Fruit fly (Drosophila melanogaster) whole organism, embryonic: ENCODE results near the gene CG32487.

Experiments used
- ATbp ChIP-seq: fragments of 200-800 bp; sonication (Bioruptor generic); optimal IDR thresholded peaks from 2 replicates; lab custom pipeline; 2017; ENCODE audit warnings: missing biosample characterization, mild to moderate bottlenecking, missing genetic modification characterization, missing genetic modification reagents
- BEAF-32 ChIP-seq: fragments of 200-800 bp; sonication (Bioruptor generic); optimal IDR thresholded peaks from 3 replicates; lab custom pipeline; 2017; ENCODE audit warnings: missing biosample characterization, missing genetic modification characterization, mild to moderate bottlenecking, moderate library complexity, missing genetic modification reagents
- Bdp1 ChIP-seq: fragments of 200-800 bp; sonication (Bioruptor generic); optimal IDR thresholded peaks from 3 replicates; lab custom pipeline; 2016; ENCODE audit warnings: missing biosample characterization, missing genetic modification characterization
- CG11085 ChIP-seq: fragments of 200-800 bp; sonication (Bioruptor generic); IDR thresholded peaks from 2 replicates; pipeline ENCODE4 v1.3.6; 2022; ENCODE audit warnings: missing biosample characterization, missing genetic modification characterization
- CG11504 ChIP-seq: fragments of 200-800 bp; sonication (Bioruptor generic); optimal IDR thresholded peaks from 3 replicates; lab custom pipeline; 2019; ENCODE audit warnings: missing biosample characterization, mild to moderate bottlenecking, missing genetic modification characterization, moderate library complexity
- CG12071 ChIP-seq: fragments of 200-800 bp; sonication (Bioruptor generic); optimal IDR thresholded peaks from 3 replicates; lab custom pipeline; 2018; ENCODE audit warnings: missing biosample characterization, mild to moderate bottlenecking, missing genetic modification characterization
- CG15011 ChIP-seq: fragments of 200-800 bp; sonication (Bioruptor generic); optimal IDR thresholded peaks from 3 replicates; lab custom pipeline; 2018; ENCODE audit warnings: missing biosample characterization, mild to moderate bottlenecking, missing genetic modification characterization
- CG15073 ChIP-seq: fragments of 200-800 bp; sonication (Bioruptor generic); optimal IDR thresholded peaks from 2 replicates; lab custom pipeline; 2016; ENCODE audit warnings: missing biosample characterization, missing genetic modification characterization
- CG18476 ChIP-seq: fragments of 200-800 bp; sonication (Bioruptor generic); optimal IDR thresholded peaks from 2 replicates; lab custom pipeline; 2016; ENCODE audit warnings: missing biosample characterization, mild to moderate bottlenecking, missing genetic modification characterization
- CG2116 ChIP-seq: fragments of 200-800 bp; sonication (Bioruptor generic); optimal IDR thresholded peaks from 3 replicates; lab custom pipeline; 2018; ENCODE audit warnings: missing biosample characterization, mild to moderate bottlenecking, missing genetic modification characterization
- CG2129 ChIP-seq: fragments of 200-800 bp; sonication (Bioruptor generic); IDR thresholded peaks from 2 replicates; pipeline ENCODE4 v1.3.6; 2022; ENCODE audit warnings: missing biosample characterization, missing genetic modification characterization; ENCODE audit not compliant: partially characterized antibody
- CG32532 ChIP-seq: fragments of 200-800 bp; sonication (Bioruptor generic); IDR thresholded peaks from 2 replicates; pipeline ENCODE4 v1.3.6; 2022; ENCODE audit warnings: missing biosample characterization, missing genetic modification characterization
- CG32767 ChIP-seq: fragments of 200-800 bp; sonication (Bioruptor generic); IDR thresholded peaks from 2 replicates; pipeline ENCODE4 v1.3.6; 2022; ENCODE audit warnings: missing biosample characterization, missing genetic modification characterization
- CG3281 ChIP-seq: fragments of 200-800 bp; sonication (Bioruptor generic); optimal IDR thresholded peaks from 3 replicates; lab custom pipeline; 2017; ENCODE audit warnings: missing biosample characterization, mild to moderate bottlenecking, missing genetic modification characterization
- CG43689 ChIP-seq: fragments of 200-800 bp; sonication (Bioruptor generic); IDR thresholded peaks from 2 replicates; pipeline ENCODE4 v1.3.6; 2022; ENCODE audit warnings: missing biosample characterization, missing genetic modification characterization
- CG4707 ChIP-seq: fragments of 200-800 bp; sonication (Bioruptor generic); optimal IDR thresholded peaks from 2 replicates; lab custom pipeline; 2018; ENCODE audit warnings: missing biosample characterization, mild to moderate bottlenecking, missing genetic modification characterization, moderate library complexity
- CG4730 ChIP-seq: fragments of 200-800 bp; sonication (Bioruptor generic); IDR thresholded peaks from 2 replicates; pipeline ENCODE4 v1.3.6; 2022; ENCODE audit warnings: missing biosample characterization, missing genetic modification characterization
- CG6689 ChIP-seq: fragments of 200-800 bp; sonication (Bioruptor generic); IDR thresholded peaks from 2 replicates; pipeline ENCODE4 v1.3.6; 2022; ENCODE audit warnings: missing biosample characterization, missing genetic modification characterization
- CG7271 ChIP-seq: fragments of 200-800 bp; sonication (Bioruptor generic); optimal IDR thresholded peaks from 2 replicates; lab custom pipeline; 2018; ENCODE audit warnings: missing biosample characterization, mild to moderate bottlenecking, missing genetic modification characterization, moderate library complexity
- CG7372 ChIP-seq: fragments of 200-800 bp; sonication (Bioruptor generic); IDR thresholded peaks from 2 replicates; pipeline ENCODE4 v1.3.6; 2022; ENCODE audit warnings: missing biosample characterization, missing genetic modification characterization
- CG7786 ChIP-seq: fragments of 200-800 bp; sonication (Bioruptor generic); optimal IDR thresholded peaks from 2 replicates; lab custom pipeline; 2016; ENCODE audit warnings: missing biosample characterization, missing genetic modification characterization
- CG7839 ChIP-seq: fragments of 200-800 bp; sonication (Bioruptor generic); optimal IDR thresholded peaks from 3 replicates; lab custom pipeline; 2018; ENCODE audit warnings: missing biosample characterization, mild to moderate bottlenecking, missing genetic modification characterization, moderate library complexity
- CG7963 ChIP-seq: fragments of 200-800 bp; sonication (Bioruptor generic); IDR thresholded peaks from 3 replicates; pipeline ENCODE4 v1.3.6; 2022; ENCODE audit warnings: missing biosample characterization, missing genetic modification characterization; ENCODE audit not compliant: partially characterized antibody
- CG9215 ChIP-seq: fragments of 200-800 bp; sonication (Bioruptor generic); IDR thresholded peaks from 2 replicates; pipeline ENCODE4 v1.3.6; 2022; ENCODE audit warnings: missing biosample characterization, missing genetic modification characterization
- CG9727 ChIP-seq: fragments of 200-800 bp; sonication (Bioruptor generic); optimal IDR thresholded peaks from 3 replicates; lab custom pipeline; 2017; ENCODE audit warnings: missing biosample characterization, mild to moderate bottlenecking, missing genetic modification characterization
- CG9876 ChIP-seq: fragments of 200-800 bp; sonication (Bioruptor generic); optimal IDR thresholded peaks from 2 replicates; lab custom pipeline; 2016; ENCODE audit warnings: missing biosample characterization, missing genetic modification characterization
- D19B ChIP-seq: fragments of 200-800 bp; sonication (Bioruptor generic); optimal IDR thresholded peaks from 2 replicates; lab custom pipeline; 2017; ENCODE audit warnings: missing biosample characterization, mild to moderate bottlenecking, missing genetic modification characterization
- Doc2 ChIP-seq: fragments of 200-800 bp; sonication (Bioruptor generic); IDR thresholded peaks from 2 replicates; pipeline ENCODE4 v1.3.6; 2022; ENCODE audit warnings: missing biosample characterization, missing genetic modification characterization
- E2f1 ChIP-seq: fragments of 200-800 bp; sonication (Bioruptor generic); IDR thresholded peaks from 2 replicates; pipeline ENCODE4 v1.3.6; 2022; ENCODE audit warnings: missing biosample characterization, missing genetic modification characterization
- Eip74EF ChIP-seq, 2 experiments: fragments of 200-800 bp in 1 of 2; fragments of >200 bp in 1 of 2; sonication (Bioruptor generic) in 1 of 2; optimal IDR thresholded peaks; 2 replicates each; lab custom pipeline; 2017 to 2019; ENCODE audit warnings: missing biosample characterization in 2 of 2, missing genetic modification characterization in 2 of 2, mild to moderate bottlenecking in 1 of 2, moderate library complexity in 1 of 2
- GATAe ChIP-seq: fragments of 200-800 bp; sonication (Bioruptor generic); conservative IDR thresholded peaks from 2 replicates; pipeline ENCODE4 v1.3.6; 2022; ENCODE audit warnings: missing biosample characterization, missing genetic modification characterization
- Lhr ChIP-seq: fragments of 200-800 bp; sonication (Bioruptor generic); optimal IDR thresholded peaks from 3 replicates; lab custom pipeline; 2017; ENCODE audit warnings: mild to moderate bottlenecking, missing biosample characterization, missing genetic modification reagents, missing genetic modification characterization
- Opbp ChIP-seq: fragments of 200-800 bp; sonication (Bioruptor generic); IDR thresholded peaks from 3 replicates; pipeline ENCODE4 v1.3.6; 2022; ENCODE audit warnings: missing biosample characterization, missing genetic modification characterization; ENCODE audit not compliant: partially characterized antibody
- Stat92E ChIP-seq, 3 experiments: fragments of >200 bp in 2 of 3; fragments of 200-800 bp in 1 of 3; sonication (Bioruptor generic) in 1 of 3; optimal IDR thresholded peaks; 2 replicates each; lab custom pipeline; 2017 to 2019; ENCODE audit warnings: missing biosample characterization in 3 of 3, missing genetic modification characterization in 3 of 3, mild to moderate bottlenecking in 1 of 3, moderate library complexity in 1 of 3
- Trl ChIP-seq, 3 experiments: fragments of >200 bp in 2 of 3; fragments of 200-800 bp in 1 of 3; sonication (Bioruptor generic) in 1 of 3; optimal IDR thresholded peaks; 2 replicates in 1 of 3; 3 replicates in 2 of 3; lab custom pipeline; 2016 to 2017; ENCODE audit warnings: missing biosample characterization in 1 of 3, missing genetic modification characterization in 1 of 3
- amos ChIP-seq: fragments of 200-800 bp; sonication (Bioruptor generic); IDR thresholded peaks from 2 replicates; pipeline ENCODE4 v1.3.6; 2022; ENCODE audit warnings: missing biosample characterization, missing genetic modification characterization; ENCODE audit not compliant: partially characterized antibody
- bowl ChIP-seq: fragments of 200-800 bp; sonication (Bioruptor generic); IDR thresholded peaks from 2 replicates; pipeline ENCODE4 v1.3.6; 2022; ENCODE audit warnings: missing biosample characterization, missing genetic modification characterization
- br ChIP-seq: fragments of >200 bp; optimal IDR thresholded peaks from 2 replicates; lab custom pipeline; 2017
- cg ChIP-seq: fragments of 200-800 bp; sonication (Bioruptor generic); optimal IDR thresholded peaks from 3 replicates; lab custom pipeline; 2019; ENCODE audit warnings: missing biosample characterization, mild to moderate bottlenecking, missing genetic modification characterization, moderate library complexity
- ems ChIP-seq: fragments of 200-800 bp; sonication (Bioruptor generic); optimal IDR thresholded peaks from 3 replicates; lab custom pipeline; 2016; ENCODE audit warnings: missing biosample characterization, missing genetic modification characterization
- fu2 ChIP-seq: fragments of 200-800 bp; sonication (Bioruptor generic); optimal IDR thresholded peaks from 2 replicates; lab custom pipeline; 2016; ENCODE audit warnings: missing biosample characterization, missing genetic modification characterization
- gem ChIP-seq: fragments of 200-800 bp; sonication (Bioruptor generic); optimal IDR thresholded peaks from 2 replicates; lab custom pipeline; 2019; ENCODE audit warnings: missing biosample characterization, mild to moderate bottlenecking, missing genetic modification characterization, moderate library complexity
- ham ChIP-seq: fragments of 200-800 bp; sonication (Bioruptor generic); IDR thresholded peaks from 2 replicates; pipeline ENCODE4 v1.3.6; 2022; ENCODE audit warnings: missing biosample characterization, missing genetic modification characterization
- jing ChIP-seq: fragments of 200-800 bp; sonication (Bioruptor generic); optimal IDR thresholded peaks from 2 replicates; lab custom pipeline; 2018; ENCODE audit warnings: missing biosample characterization, mild to moderate bottlenecking, missing genetic modification characterization
- lola ChIP-seq, 3 experiments: fragments of >200 bp in 2 of 3; fragments of 200-800 bp in 1 of 3; sonication (Bioruptor generic) in 1 of 3; optimal IDR thresholded peaks; 2 replicates each; lab custom pipeline; 2017 to 2019; ENCODE audit warnings: missing biosample characterization in 3 of 3, missing genetic modification characterization in 3 of 3, mild to moderate bottlenecking in 1 of 3, moderate library complexity in 1 of 3
- salm ChIP-seq: fragments of 200-800 bp; sonication (Bioruptor generic); optimal IDR thresholded peaks from 2 replicates; lab custom pipeline; 2018; ENCODE audit warnings: missing biosample characterization, mild to moderate bottlenecking, missing genetic modification characterization
- schlank ChIP-seq: fragments of 200-800 bp; sonication (Bioruptor generic); optimal IDR thresholded peaks from 2 replicates; lab custom pipeline; 2018; ENCODE audit warnings: missing biosample characterization, mild to moderate bottlenecking, missing genetic modification characterization
- yki ChIP-seq: fragments of >200 bp; optimal IDR thresholded peaks from 3 replicates; lab custom pipeline; 2018

CG32487 gene

DNA sequence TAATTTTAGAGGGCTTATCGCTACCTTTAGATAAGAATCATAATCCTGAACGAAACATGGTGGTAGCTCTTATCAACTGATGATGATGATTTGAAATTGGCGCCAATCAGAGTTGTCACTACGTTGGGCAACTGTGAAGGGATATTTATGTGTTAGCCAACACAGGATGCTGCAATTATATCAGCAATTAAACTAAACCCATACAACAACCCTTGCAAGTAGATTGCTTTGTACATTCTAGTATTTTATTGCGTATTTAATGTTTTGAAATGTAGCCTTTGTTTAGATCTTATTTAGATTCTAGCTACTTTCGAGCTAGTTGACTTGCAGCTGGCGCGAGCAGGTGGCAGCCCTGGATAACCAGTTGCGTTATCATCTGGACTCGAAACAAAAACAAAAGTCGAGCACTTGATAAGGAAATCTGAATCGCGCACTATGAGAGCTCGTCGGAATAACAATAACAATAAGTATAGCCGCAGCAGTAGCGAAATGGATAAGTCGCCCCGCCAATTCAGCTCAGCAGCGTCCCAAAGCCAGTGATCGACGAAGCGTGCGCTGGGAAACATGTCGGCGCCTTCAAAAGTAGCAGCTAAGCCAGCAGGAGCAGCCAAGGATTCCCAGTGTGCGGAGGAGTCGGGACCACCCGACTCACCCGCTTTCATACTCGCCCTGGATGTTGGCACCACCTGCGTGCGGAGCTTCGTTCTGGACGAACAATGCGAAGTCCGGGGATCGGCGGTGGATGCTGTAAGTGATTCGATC is 35.2 kb upstream of the CG32487 start, which contains the start of gene CG1271 (continued):
- TF ChIP-seq CG43689 (GFP tag; lab: Robert Waterston, UW) (no peak), CG32767 (GFP tag; lab: Robert Waterston, UW) (no peak), Bdp1 (peak; percentile 28), CG18476 (GFP tag; lab: Kevin White, UChicago) (peak; percentile 52), yki (lab: Kevin White, UChicago) (no peak), E2f1 (GFP tag; lab: Robert Waterston, UW) (peak; percentile 62), lola (GFP tag; optimal IDR thresholded peaks at IDR 0.05; lab: Kevin White, UChicago) (peak in 1 of 3 experiments; percentile 37), ems (GFP tag; lab: Kevin White, UChicago) (peak; percentile 77), cg (GFP tag; lab: Kevin White, UChicago) (no peak), ATbp (GFP tag; lab: Kevin White, UChicago) (no peak), CG15073 (GFP tag; lab: Kevin White, UChicago) (no peak), CG9876 (GFP tag; lab: Kevin White, UChicago) (no peak), CG4730 (GFP tag; lab: Robert Waterston, UW) (peak; percentile 50; the same call in 1 of the 2 replicates), Doc2 (GFP tag; lab: Robert Waterston, UW) (no peak), bowl (GFP tag; lab: Robert Waterston, UW) (no peak), Stat92E (GFP tag; optimal IDR thresholded peaks at IDR 0.05; lab: Kevin White, UChicago) (peak in 1 of 3 experiments; percentile 58), CG4707 (GFP tag; lab: Kevin White, UChicago) (no peak), CG7786 (GFP tag; lab: Kevin White, UChicago) (peak; percentile 66), CG7963 (no peak), CG2116 (peak; percentile 92), Lhr (GFP tag; lab: Kevin White, UChicago) (peak; percentile 32), Eip74EF (GFP tag; optimal IDR thresholded peaks at IDR 0.05; lab: Kevin White, UChicago) (peak in 1 of 2 experiments; percentile 23), ham (GFP tag; lab: Robert Waterston, UW) (no peak), amos (GFP tag; lab: Robert Waterston, UW) (peak; percentile 16; the same call in 1 of the 2 replicates), CG32532 (peak; percentile 72), Trl (optimal IDR thresholded peaks at IDR 0.05; lab: Kevin White, UChicago) (no peak), Trl (GFP tag; optimal IDR thresholded peaks at IDR 0.05; lab: Kevin White, UChicago) (peak; percentile 73), CG12071 (peak; percentile 11), gem (tag; lab: Kevin White, UChicago) (peak; percentile 80), CG7372 (GFP tag; lab: Robert Waterston, UW) (no peak), CG15011 (GFP tag; lab: Kevin White, UChicago) (peak; percentile 23), salm (tag; lab: Kevin White, UChicago) (no peak), CG9727 (peak; percentile 34), CG2129 (GFP tag; lab: Robert Waterston, UW) (peak; percentile 35; the same call in 1 of the 2 replicates), D19B (GFP tag; lab: Kevin White, UChicago) (peak; percentile 58), CG6689 (GFP tag; lab: Robert Waterston, UW) (peak; percentile 17; the same call in 1 of the 2 replicates), CG11504 (no peak), Opbp (GFP tag; lab: Robert Waterston, UW) (no peak; the same call in 2 of the 3 replicates), fu2 (peak; percentile 59), BEAF-32 (peak; percentile 65), schlank (tag; lab: Kevin White, UChicago) (peak; percentile 21), CG3281 (GFP tag; lab: Kevin White, UChicago) (peak; percentile 74), jing (GFP tag; lab: Kevin White, UChicago) (no peak), br (lab: Kevin White, UChicago) (no peak), CG11085 (GFP tag; lab: Robert Waterston, UW) (no peak), CG9215 (GFP tag; lab: Robert Waterston, UW) (peak; percentile 66), CG7271 (tag; lab: Kevin White, UChicago) (no peak), GATAe (peak; percentile 80), CG7839 (tag; lab: Kevin White, UChicago) (peak; percentile 73)
